Worm (Caenorhabditis elegans) whole organism, young adult: ENCODE results near the gene Y54G2A.41.

Experiments used
- B0019.2 ChIP-seq: fragments of 200-800 bp; sonication (Bioruptor generic); conservative IDR thresholded peaks from 2 replicates; pipeline ENCODE4 v1.3.6; 2022; ENCODE audit warnings: missing genetic modification reagents, missing genetic modification characterization, missing compliant biosample characterization
- B0035.1 ChIP-seq: sonication (generic microtip); optimal IDR thresholded peaks from 2 replicates; lab custom pipeline; 2016; ENCODE audit warnings: missing genetic modification characterization, mild to moderate bottlenecking, missing compliant biosample characterization, missing genotype, missing genetic modification reagents
- D2030.7 ChIP-seq: fragments of 200-800 bp; sonication (Bioruptor generic); IDR thresholded peaks from 2 replicates; pipeline ENCODE4 v1.3.6; 2022; ENCODE audit warnings: missing genetic modification reagents, missing genetic modification characterization, missing compliant biosample characterization
- F10E7.11 ChIP-seq: sonication (generic microtip); optimal IDR thresholded peaks from 2 replicates; lab custom pipeline; 2017; ENCODE audit warnings: mild to moderate bottlenecking, missing genetic modification characterization, moderate library complexity, missing compliant biosample characterization
- F23B12.7 ChIP-seq: sonication (generic microtip); optimal IDR thresholded peaks from 2 replicates; lab custom pipeline; 2017; ENCODE audit warnings: missing genetic modification characterization, mild to moderate bottlenecking, missing compliant biosample characterization, antibody characterized with exemption, moderate library complexity; ENCODE audit not compliant: insufficient read depth
- F37B4.10 ChIP-seq: fragments of 200-800 bp; sonication (Bioruptor generic); IDR thresholded peaks from 2 replicates; pipeline ENCODE4 v1.3.6; 2022; ENCODE audit warnings: missing genetic modification characterization, missing compliant biosample characterization
- F39B2.1 ChIP-seq: fragments of 200-800 bp; sonication (Bioruptor generic); IDR thresholded peaks from 2 replicates; pipeline ENCODE4 v1.3.6; 2022; ENCODE audit warnings: missing genetic modification reagents, missing genetic modification characterization, missing compliant biosample characterization
- F55B11.4 ChIP-seq: sonication (generic microtip); optimal IDR thresholded peaks from 2 replicates; lab custom pipeline; 2016; ENCODE audit warnings: missing compliant biosample characterization, missing genetic modification characterization, borderline replicate concordance; ENCODE audit not compliant: insufficient read depth
- K11D2.4 ChIP-seq: fragments of 200-800 bp; sonication (Bioruptor generic); IDR thresholded peaks from 2 replicates; pipeline ENCODE4 v1.3.6; 2022; ENCODE audit warnings: missing genetic modification reagents, missing genetic modification characterization, missing compliant biosample characterization
- T07F8.4 ChIP-seq: sonication (generic microtip); optimal IDR thresholded peaks from 2 replicates; lab custom pipeline; 2016; ENCODE audit warnings: mild to moderate bottlenecking, missing genetic modification characterization, moderate library complexity, missing compliant biosample characterization
- ZK185.1 ChIP-seq: sonication (generic microtip); optimal IDR thresholded peaks from 2 replicates; lab custom pipeline; 2016; ENCODE audit warnings: mild to moderate bottlenecking, missing genetic modification characterization, missing compliant biosample characterization; ENCODE audit not compliant: poor library complexity, severe bottlenecking
- ama-1 ChIP-seq, 3 experiments: fragments of 150-350 bp in 1 of 3; sonication (generic microtip) in 2 of 3; optimal IDR thresholded peaks; 2 replicates each; lab custom pipeline; 2014 to 2018; ENCODE audit warnings: missing biosample characterization in 2 of 3, missing genetic modification characterization in 2 of 3, missing genetic modification reagents in 2 of 3
- aptf-3 ChIP-seq: fragments of 200-800 bp; sonication (Bioruptor generic); IDR thresholded peaks from 2 replicates; pipeline ENCODE4 v1.3.6; 2022; ENCODE audit warnings: missing genetic modification characterization, missing compliant biosample characterization
- athp-1 ChIP-seq: sonication (generic microtip); optimal IDR thresholded peaks from 2 replicates; lab custom pipeline; 2017; ENCODE audit warnings: mild to moderate bottlenecking, missing genetic modification characterization, missing compliant biosample characterization
- attf-5 ChIP-seq: fragments of 200-800 bp; sonication (Bioruptor generic); optimal IDR thresholded peaks from 2 replicates; lab custom pipeline; 2018; ENCODE audit warnings: mild to moderate bottlenecking, missing genetic modification characterization, missing compliant biosample characterization
- ccch-3 ChIP-seq: fragments of 200-800 bp; sonication (Bioruptor generic); optimal IDR thresholded peaks from 2 replicates; lab custom pipeline; 2018; ENCODE audit warnings: mild to moderate bottlenecking, missing genetic modification characterization, missing compliant biosample characterization
- cebp-1 ChIP-seq, 2 experiments: fragments of 200-800 bp in 1 of 2; sonication (Bioruptor generic) in 1 of 2; sonication (generic microtip) in 1 of 2; IDR thresholded peaks in 1 of 2; optimal IDR thresholded peaks in 1 of 2; 2 replicates each; pipeline versions ENCODE4 v1.3.6 to Lab custom; 2017 to 2022; ENCODE audit warnings: missing compliant biosample characterization in 2 of 2, missing genetic modification characterization in 2 of 2, mild to moderate bottlenecking in 1 of 2, missing genetic modification reagents in 1 of 2, moderate library complexity in 1 of 2
- cebp-2 ChIP-seq: fragments of 200-800 bp; sonication (Bioruptor generic); IDR thresholded peaks from 2 replicates; pipeline ENCODE4 v1.3.6; 2022; ENCODE audit warnings: missing genetic modification characterization, missing compliant biosample characterization
- ceh-27 ChIP-seq: fragments of 200-800 bp; sonication (Bioruptor generic); optimal IDR thresholded peaks from 2 replicates; lab custom pipeline; 2018; ENCODE audit warnings: mild to moderate bottlenecking, missing genetic modification characterization, moderate library complexity, missing compliant biosample characterization
- ceh-91 ChIP-seq: fragments of 200-800 bp; sonication (Bioruptor generic); IDR thresholded peaks from 2 replicates; pipeline ENCODE4 v1.3.6; 2022; ENCODE audit warnings: missing genetic modification reagents, missing genetic modification characterization, missing compliant biosample characterization
- die-1 ChIP-seq: sonication (generic microtip); optimal IDR thresholded peaks from 2 replicates; lab custom pipeline; 2016; ENCODE audit warnings: missing genotype, mild to moderate bottlenecking, missing genetic modification characterization, missing compliant biosample characterization
- dpff-1 ChIP-seq: sonication (generic microtip); optimal IDR thresholded peaks from 2 replicates; lab custom pipeline; 2017; ENCODE audit warnings: mild to moderate bottlenecking, missing genetic modification characterization, missing compliant biosample characterization
- egrh-3 ChIP-seq: fragments of 200-800 bp; sonication (Bioruptor generic); IDR thresholded peaks from 2 replicates; pipeline ENCODE4 v1.3.6; 2022; ENCODE audit warnings: missing genetic modification reagents, missing genetic modification characterization, missing compliant biosample characterization
- gei-17 ChIP-seq: fragments of 200-800 bp; sonication (Bioruptor generic); optimal IDR thresholded peaks from 2 replicates; lab custom pipeline; 2018; ENCODE audit warnings: mild to moderate bottlenecking, missing genetic modification characterization, missing compliant biosample characterization
- hmg-20 ChIP-seq: fragments of 200-800 bp; sonication (Bioruptor generic); IDR thresholded peaks from 2 replicates; pipeline ENCODE4 v1.3.6; 2022; ENCODE audit warnings: missing genetic modification reagents, missing genetic modification characterization, missing compliant biosample characterization
- hrde-1 ChIP-seq: sonication (generic microtip); optimal IDR thresholded peaks from 2 replicates; lab custom pipeline; 2016; ENCODE audit warnings: missing genetic modification characterization, mild to moderate bottlenecking, missing compliant biosample characterization, moderate library complexity, missing genotype, missing genetic modification reagents, borderline replicate concordance
- let-526 ChIP-seq: fragments of 200-800 bp; sonication (Bioruptor generic); IDR thresholded peaks from 2 replicates; pipeline ENCODE4 v1.3.6; 2022; ENCODE audit warnings: missing genetic modification reagents, missing genetic modification characterization, missing compliant biosample characterization
- let-607 ChIP-seq, 2 experiments: fragments of 200-800 bp in 1 of 2; sonication (Bioruptor generic) in 1 of 2; sonication (generic microtip) in 1 of 2; optimal IDR thresholded peaks; 2 replicates each; lab custom pipeline; 2016 to 2018; ENCODE audit warnings: mild to moderate bottlenecking in 2 of 2, missing compliant biosample characterization in 2 of 2, missing genetic modification characterization in 2 of 2, moderate library complexity in 2 of 2, missing genotype in 1 of 2
- lin-40 ChIP-seq: sonication (generic microtip); optimal IDR thresholded peaks from 2 replicates; lab custom pipeline; 2016; ENCODE audit warnings: missing genetic modification characterization, mild to moderate bottlenecking, missing compliant biosample characterization, missing genotype, missing genetic modification reagents
- madf-6 ChIP-seq: fragments of 200-800 bp; sonication (Bioruptor generic); IDR thresholded peaks from 2 replicates; pipeline ENCODE4 v1.3.6; 2022; ENCODE audit warnings: missing genetic modification reagents, missing genetic modification characterization, missing compliant biosample characterization
- mcd-1 ChIP-seq: fragments of 200-800 bp; sonication (Bioruptor generic); IDR thresholded peaks from 2 replicates; pipeline ENCODE4 v1.3.6; 2022; ENCODE audit warnings: missing genetic modification reagents, missing genetic modification characterization, missing compliant biosample characterization
- nfya-2 ChIP-seq: fragments of 200-800 bp; sonication (Bioruptor generic); IDR thresholded peaks from 2 replicates; pipeline ENCODE4 v1.3.6; 2022; ENCODE audit warnings: missing genetic modification reagents, missing genetic modification characterization, missing compliant biosample characterization
- nfyb-1 ChIP-seq: fragments of 200-800 bp; sonication (Bioruptor generic); IDR thresholded peaks from 2 replicates; pipeline ENCODE4 v1.3.6; 2022; ENCODE audit warnings: missing genetic modification reagents, missing genetic modification characterization, missing compliant biosample characterization
- nhr-120 ChIP-seq: fragments of 200-800 bp; sonication (Bioruptor generic); IDR thresholded peaks from 2 replicates; pipeline ENCODE4 v1.3.6; 2022; ENCODE audit warnings: missing genetic modification characterization, missing compliant biosample characterization
- nhr-80 ChIP-seq: sonication (generic microtip); optimal IDR thresholded peaks from 2 replicates; lab custom pipeline; 2016; ENCODE audit warnings: missing genetic modification characterization, missing compliant biosample characterization
- pha-4 ChIP-seq: fragments of 150-350 bp; sonication (generic microtip); optimal IDR thresholded peaks from 2 replicates; lab custom pipeline; 2014; ENCODE audit warnings: missing biosample characterization, missing genetic modification reagents, missing genetic modification characterization
- rec-8 ChIP-seq, 2 experiments: sonication (generic microtip); optimal IDR thresholded peaks; 2 replicates each; lab custom pipeline; 2016; ENCODE audit warnings: mild to moderate bottlenecking in 2 of 2, missing genetic modification characterization in 2 of 2, missing genetic modification reagents in 2 of 2, missing genotype in 2 of 2, missing biosample characterization in 1 of 2, missing compliant biosample characterization in 1 of 2, moderate library complexity in 1 of 2
- repo-1 ChIP-seq: sonication (generic microtip); optimal IDR thresholded peaks from 2 replicates; lab custom pipeline; 2017; ENCODE audit warnings: mild to moderate bottlenecking, missing genetic modification characterization, missing compliant biosample characterization
- sdz-38 ChIP-seq: sonication (generic microtip); optimal IDR thresholded peaks from 2 replicates; lab custom pipeline; 2016; ENCODE audit warnings: missing genotype, missing genetic modification characterization, missing compliant biosample characterization
- sea-2 ChIP-seq: fragments of 200-800 bp; sonication (Bioruptor generic); IDR thresholded peaks from 2 replicates; pipeline ENCODE4 v1.3.6; 2022; ENCODE audit warnings: missing genetic modification characterization, missing compliant biosample characterization
- sptf-2 ChIP-seq: fragments of 200-800 bp; sonication (Bioruptor generic); optimal IDR thresholded peaks from 2 replicates; lab custom pipeline; 2018; ENCODE audit warnings: mild to moderate bottlenecking, missing genetic modification characterization, missing compliant biosample characterization
- tbp1 ChIP-seq: fragments of 200-800 bp; sonication (Bioruptor generic); optimal IDR thresholded peaks from 2 replicates; lab custom pipeline; 2018; ENCODE audit warnings: mild to moderate bottlenecking, missing genetic modification characterization, missing compliant biosample characterization
- xnd-1 ChIP-seq: sonication (generic microtip); optimal IDR thresholded peaks from 2 replicates; lab custom pipeline; 2016; ENCODE audit warnings: missing genotype, missing genetic modification reagents, missing genetic modification characterization, missing compliant biosample characterization
- zfh-2 ChIP-seq: fragments of 200-800 bp; sonication (Bioruptor generic); conservative IDR thresholded peaks from 2 replicates; pipeline ENCODE4 v1.3.6; 2022; ENCODE audit warnings: missing genetic modification reagents, missing genetic modification characterization, missing compliant biosample characterization
- ztf-26 ChIP-seq: sonication (generic microtip); optimal IDR thresholded peaks from 2 replicates; lab custom pipeline; 2017; ENCODE audit warnings: missing genetic modification characterization, missing compliant biosample characterization
- ztf-6 ChIP-seq: fragments of 200-800 bp; sonication (Bioruptor generic); IDR thresholded peaks from 2 replicates; pipeline ENCODE4 v1.3.6; 2022; ENCODE audit warnings: missing genetic modification reagents, missing genetic modification characterization, missing compliant biosample characterization

The Y54G2A.41 gene

ce11 chrIV:2708329-2708965 lies 43.2 kb upstream of the Y54G2A.41 start (continued):
- peak; percentile 61; the same call in 1 of the 2 replicates for TF ChIP-seq hmg-20
- TF ChIP-seq ZK185.1 = peak; percentile 50
- no peak for TF ChIP-seq B0019.2 (GFP tag; lab: Robert Waterston, UW)
- TF ChIP-seq egrh-3 = peak; percentile 66; the same call in 1 of the 2 replicates
- no peak for TF ChIP-seq sptf-2
- peak in 1 of 2 experiments; percentile 58 for TF ChIP-seq let-607 (tag; optimal IDR thresholded peaks at IDR 0.05; lab: Kevin White, UChicago)
- TF ChIP-seq zfh-2 (GFP tag; lab: Robert Waterston, UW) = peak; percentile 98
- TF ChIP-seq athp-1 (tag; lab: Kevin White, UChicago) = peak; percentile 64
- TF ChIP-seq nfya-2 = no peak
- TF ChIP-seq sdz-38 = no peak
- TF ChIP-seq mcd-1 (GFP tag; lab: Robert Waterston, UW) = peak; percentile 76
- peak; percentile 77 for TF ChIP-seq K11D2.4
- no peak for TF ChIP-seq F39B2.1 (GFP tag; lab: Robert Waterston, UW)
- no peak for TF ChIP-seq xnd-1 (tag; lab: Kevin White, UChicago)
- TF ChIP-seq ceh-91 (GFP tag; lab: Robert Waterston, UW) = no peak
- peak; percentile 82 for TF ChIP-seq ceh-27 (GFP tag; lab: Kevin White, UChicago)
- TF ChIP-seq madf-6 = peak; percentile 41; the same call in 1 of the 2 replicates
- TF ChIP-seq tbp1 (GFP tag; lab: Kevin White, UChicago) = peak; percentile 48
- TF ChIP-seq B0035.1 = no peak
- TF ChIP-seq D2030.7 (GFP tag; lab: Robert Waterston, UW) = no peak
- TF ChIP-seq F55B11.4 (tag; lab: Kevin White, UChicago) = no peak
- no peak for TF ChIP-seq F10E7.11 (tag; lab: Kevin White, UChicago)
- TF ChIP-seq aptf-3 (GFP tag; lab: Robert Waterston, UW) = no peak
- peak; percentile 33 for TF ChIP-seq gei-17 (GFP tag; lab: Kevin White, UChicago)
- TF ChIP-seq die-1 (tag; lab: Kevin White, UChicago) = peak; percentile 5
- no peak for TF ChIP-seq cebp-2
- no peak for TF ChIP-seq F37B4.10 (GFP tag; lab: Robert Waterston, UW)
- TF ChIP-seq ccch-3 (GFP tag; lab: Kevin White, UChicago) = no peak
- TF ChIP-seq nfyb-1 = peak; percentile 78
- no peak for TF ChIP-seq sea-2 (GFP tag; lab: Robert Waterston, UW)
- no peak for TF ChIP-seq dpff-1
- no peak for TF ChIP-seq rec-8 (tag; optimal IDR thresholded peaks at IDR 0.05; lab: Kevin White, UChicago)
- peak; percentile 72; the same call in 1 of the 2 replicates for TF ChIP-seq let-526 (GFP tag; lab: Robert Waterston, UW)
- TF ChIP-seq hrde-1 (tag; lab: Kevin White, UChicago) = no peak
- TF ChIP-seq pha-4 = no peak
- TF ChIP-seq ztf-6 (GFP tag; lab: Robert Waterston, UW) = no peak
- peak; percentile 14 for TF ChIP-seq repo-1 (tag; lab: Kevin White, UChicago)
- TF ChIP-seq lin-40 (tag; lab: Kevin White, UChicago) = peak; percentile 74
- peak; percentile 54 for TF ChIP-seq attf-5 (GFP tag; lab: Kevin White, UChicago)
- TF ChIP-seq ama-1 (optimal IDR thresholded peaks at IDR 0.05; lab: Kevin White, UChicago) = peak; percentile 1
- no peak for TF ChIP-seq ama-1 (GFP tag; optimal IDR thresholded peaks at IDR 0.05; lab: Kevin White, UChicago)
- TF ChIP-seq nhr-120 (GFP tag; lab: Robert Waterston, UW) = no peak
- TF ChIP-seq F23B12.7 (tag; lab: Kevin White, UChicago) = no peak
- TF ChIP-seq cebp-1 (GFP tag; IDR thresholded peaks at IDR 0.05; lab: Robert Waterston, UW) = peak; percentile 54; the same call in 1 of the 2 replicates
- peak; percentile 87 for TF ChIP-seq cebp-1 (tag; optimal IDR thresholded peaks at IDR 0.05; lab: Kevin White, UChicago)
- peak; percentile 10 for TF ChIP-seq T07F8.4
- TF ChIP-seq nhr-80 (tag; lab: Kevin White, UChicago) = peak; percentile 68
- TF ChIP-seq ztf-26 = peak; percentile 60
